Fruit fly (Drosophila melanogaster): ENCODE measurements around the gene CG7099.
A peak's percentile ranks its signal among the peaks of the same experiment; 100 is the strongest.

The CG7099 gene

dm6 chr2L:13394903-13395302 is 7.5 kb downstream of the CG7099 start, which contains the start of gene RpL24 (continued):
- TF ChIP-seq CG17612 (GFP tag; IDR thresholded peaks at IDR 0.05) (peak; percentile 71; the same call in 1 of the 2 replicates), sna (GFP tag; IDR thresholded peaks at IDR 0.05; ENCODE audit: partially characterized antibody) (no peak), CG9437 (GFP tag; optimal IDR thresholded peaks at IDR 0.05) (peak; percentile 75), psq (GFP tag; optimal IDR thresholded peaks at IDR 0.05) (peak; percentile 83), pum (GFP tag; optimal IDR thresholded peaks at IDR 0.05) (peak; percentile 59), H2.0 (GFP tag; IDR thresholded peaks at IDR 0.05) (peak; percentile 82), chm (GFP tag; IDR thresholded peaks at IDR 0.05) (peak; percentile 97), Ssrp (tag; optimal IDR thresholded peaks at IDR 0.05) (peak; percentile 27), jumu (GFP tag; optimal IDR thresholded peaks at IDR 0.05) (peak; percentile 63), cg (GFP tag; optimal IDR thresholded peaks at IDR 0.05) (no peak), ato (GFP tag; IDR thresholded peaks at IDR 0.05; ENCODE audit: partially characterized antibody) (peak; percentile 36; the same call in 1 of the 2 replicates), Dfd (GFP tag; optimal IDR thresholded peaks at IDR 0.05) (no peak), CG9609 (GFP tag; optimal IDR thresholded peaks at IDR 0.05) (peak; percentile 85), CG16779 (GFP tag; IDR thresholded peaks at IDR 0.05) (peak; percentile 85), scrt (GFP tag; optimal IDR thresholded peaks at IDR 0.05) (peak; percentile 93), CG30431 (GFP tag; optimal IDR thresholded peaks at IDR 0.05) (peak; percentile 72), Spps (tag; optimal IDR thresholded peaks at IDR 0.05) (peak; percentile 79), CG6765 (GFP tag; optimal IDR thresholded peaks at IDR 0.05) (peak; percentile 99), amos (GFP tag; IDR thresholded peaks at IDR 0.05; ENCODE audit: partially characterized antibody) (no peak), esg (GFP tag; conservative IDR thresholded peaks at IDR 0.05) (no peak), tgo (GFP tag; IDR thresholded peaks at IDR 0.05) (peak; percentile 78), CG30020 (tag; optimal IDR thresholded peaks at IDR 0.05) (peak; percentile 57), cato (GFP tag; optimal IDR thresholded peaks at IDR 0.05; ENCODE audit: borderline replicate concordance) (peak; percentile 66), Stat92E (GFP tag; optimal IDR thresholded peaks at IDR 0.05) (peak in 1 of 3 experiments; percentile 72), dm (GFP tag; optimal IDR thresholded peaks at IDR 0.05) (peak; percentile 99), pita (GFP tag; optimal IDR thresholded peaks at IDR 0.05) (no peak), sug (tag; optimal IDR thresholded peaks at IDR 0.05) (peak; percentile 87), NK7.1 (GFP tag; optimal IDR thresholded peaks at IDR 0.05) (peak; percentile 89), eyg (GFP tag; optimal IDR thresholded peaks at IDR 0.05) (peak; percentile 88), fd102C (GFP tag; optimal IDR thresholded peaks at IDR 0.05) (peak; percentile 93), ftz-f1 (GFP tag; optimal IDR thresholded peaks at IDR 0.05) (peak; percentile 27), Aef1 (GFP tag; IDR thresholded peaks at IDR 0.05) (peak; percentile 54; the same call in 2 of the 3 replicates), CG31365 (tag; optimal IDR thresholded peaks at IDR 0.05) (peak; percentile 88), CG17802 (tag; optimal IDR thresholded peaks at IDR 0.05) (peak; percentile 82), CG3407 (GFP tag; optimal IDR thresholded peaks at IDR 0.05) (peak; percentile 90), bbx (GFP tag; IDR thresholded peaks at IDR 0.05; ENCODE audit: partially characterized antibody) (peak; percentile 29; the same call in 1 of the 2 replicates), CG11723 (GFP tag; optimal IDR thresholded peaks at IDR 0.05) (peak; percentile 92), tup (GFP tag; optimal IDR thresholded peaks at IDR 0.05) (peak; percentile 74), Dp (GFP tag; optimal IDR thresholded peaks at IDR 0.05) (peak; percentile 54), CG18619 (GFP tag; optimal IDR thresholded peaks at IDR 0.05) (peak; percentile 95), Nf-YA (GFP tag; IDR thresholded peaks at IDR 0.05) (peak; percentile 83), toy (GFP tag; IDR thresholded peaks at IDR 0.05) (peak; percentile 71; the same call in 1 of the 2 replicates), sima (GFP tag; optimal IDR thresholded peaks at IDR 0.05) (peak; percentile 90), Eip74EF (GFP tag; optimal IDR thresholded peaks at IDR 0.05) (peak in 1 of 2 experiments; percentile 88), Elba2 (GFP tag; optimal IDR thresholded peaks at IDR 0.05) (no peak), sd (tag; optimal IDR thresholded peaks at IDR 0.05) (no peak), CG1647 (GFP tag; optimal IDR thresholded peaks at IDR 0.05) (peak; percentile 77), nerfin-2 (GFP tag; IDR thresholded peaks at IDR 0.05; ENCODE audit: partially characterized antibody) (no peak), sqz (GFP tag; optimal IDR thresholded peaks at IDR 0.05) (peak; percentile 92), CrebB (tag; optimal IDR thresholded peaks at IDR 0.05) (peak; percentile 93)

Measured in whole organism, embryonic.